Fruit fly (Drosophila melanogaster): ENCODE measurements around the gene CG17127.

CG17127 gene

dm6 chr2L:10735923-10736322 lies 34.7 kb upstream of the CG17127 start, which contains the start of gene Nup107:
Gene Nup107 (minus strand): TSS chr2L:10736071.
- TF ChIP-seq CG9948 (tag; optimal IDR thresholded peaks at IDR 0.05) (no peak), CG12605 (GFP tag; IDR thresholded peaks at IDR 0.05) (no peak), CG14655 (GFP tag; optimal IDR thresholded peaks at IDR 0.05) (no peak), CG15710 (tag; optimal IDR thresholded peaks at IDR 0.05) (no peak), CG4496 (GFP tag; IDR thresholded peaks at IDR 0.05) (0 out of 3 replicates have a peak, but pooled peaks have one; percentile 16), CG13204 (GFP tag; optimal IDR thresholded peaks at IDR 0.05) (no peak), Pif1B (GFP tag; optimal IDR thresholded peaks at IDR 0.05) (no peak), Snoo (tag; optimal IDR thresholded peaks at IDR 0.05) (no peak)

DNA sequence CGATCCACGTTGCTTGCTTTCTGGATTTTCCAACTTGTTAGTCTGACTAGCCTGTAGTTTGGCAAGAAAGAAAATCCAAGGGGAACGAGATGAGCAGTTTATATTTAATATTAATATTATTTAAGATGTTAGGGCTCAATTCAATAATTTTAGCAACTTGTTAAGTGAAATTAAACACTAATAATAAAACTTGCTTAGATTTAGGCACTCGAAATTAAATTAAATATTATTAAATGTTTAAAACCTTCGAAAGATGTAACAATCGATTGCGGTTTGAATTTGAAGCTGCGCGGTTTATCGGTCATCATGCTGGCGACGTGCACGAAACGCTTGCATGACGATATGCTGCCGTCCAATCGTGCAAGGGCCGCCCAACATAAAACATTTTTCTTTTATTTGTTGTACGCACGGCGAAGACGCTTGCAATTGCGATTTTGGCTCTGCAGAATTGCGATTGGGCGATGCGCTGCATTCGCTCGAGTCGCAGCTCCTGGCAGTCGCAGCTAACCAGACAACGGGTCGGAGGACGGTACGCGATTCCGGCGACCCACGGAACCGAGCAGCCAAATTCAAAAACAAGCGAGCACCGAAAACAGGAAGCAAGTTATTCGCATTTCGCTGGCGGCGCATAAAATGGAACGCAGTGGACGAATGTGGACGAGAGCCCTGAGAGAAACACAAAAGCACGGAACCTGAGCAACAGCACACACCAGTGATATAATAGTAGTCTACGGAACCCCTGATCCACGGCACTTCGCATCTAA lies 33.5 kb upstream of the CG17127 start, which contains the start of the genes Vha16-5 and CG12299:
Gene Vha16-5 (minus strand): TSS at position 51 of the 764 bp plus-strand sequence.
Gene CG12299 (plus strand): TSS at position 353 of the 764 bp plus-strand sequence.
- TF ChIP-seq Pif1A (GFP tag; optimal IDR thresholded peaks at IDR 0.05) = no peak
- peak; percentile 75 for TF ChIP-seq CG4496 (GFP tag; IDR thresholded peaks at IDR 0.05)
- TF ChIP-seq CG12605 (GFP tag; IDR thresholded peaks at IDR 0.05) = no peak
- TF ChIP-seq EcR (GFP tag; optimal IDR thresholded peaks at IDR 0.05) = no peak
- no peak for TF ChIP-seq gl (tag; optimal IDR thresholded peaks at IDR 0.05)
- TF ChIP-seq Pif1B (GFP tag; optimal IDR thresholded peaks at IDR 0.05) = no peak
- TF ChIP-seq D1 (tag; optimal IDR thresholded peaks at IDR 0.05) = no peak
- no peak for TF ChIP-seq CG34367 (tag; optimal IDR thresholded peaks at IDR 0.05)
- peak; percentile 35 for TF ChIP-seq CG8159 (tag; optimal IDR thresholded peaks at IDR 0.05)
- TF ChIP-seq CG32121 (GFP tag; IDR thresholded peaks at IDR 0.05) = peak; percentile 80
- TF ChIP-seq CG15710 (tag; optimal IDR thresholded peaks at IDR 0.05) = peak; percentile 10
- no peak for TF ChIP-seq CG8301 (tag; optimal IDR thresholded peaks at IDR 0.05)
- no peak for TF ChIP-seq CG10348 (GFP tag; IDR thresholded peaks at IDR 0.05)
- no peak for TF ChIP-seq CG9948 (tag; optimal IDR thresholded peaks at IDR 0.05)
- TF ChIP-seq Ets98B (GFP tag; IDR thresholded peaks at IDR 0.05) = peak; percentile 82
- peak; percentile 21 for TF ChIP-seq CG17806 (tag; optimal IDR thresholded peaks at IDR 0.05)
- no peak for TF ChIP-seq CG13204 (GFP tag; optimal IDR thresholded peaks at IDR 0.05)
- TF ChIP-seq Snoo (tag; optimal IDR thresholded peaks at IDR 0.05) = no peak
- TF ChIP-seq fd96Ca (GFP tag; IDR thresholded peaks at IDR 0.05) = peak; percentile 91
- no peak for TF ChIP-seq CG14655 (GFP tag; optimal IDR thresholded peaks at IDR 0.05)
- no peak for TF ChIP-seq rn (GFP tag; IDR thresholded peaks at IDR 0.05)

- TF ChIP-seq CG10348 (GFP tag; IDR thresholded peaks at IDR 0.05) = no peak
- TF ChIP-seq EcR (GFP tag; optimal IDR thresholded peaks at IDR 0.05) = no peak
- TF ChIP-seq CG14655 (GFP tag; optimal IDR thresholded peaks at IDR 0.05) = no peak
- TF ChIP-seq rn (GFP tag; IDR thresholded peaks at IDR 0.05) = no peak
- no peak for TF ChIP-seq gl (tag; optimal IDR thresholded peaks at IDR 0.05)
- no peak for TF ChIP-seq CG15710 (tag; optimal IDR thresholded peaks at IDR 0.05)
- no peak for TF ChIP-seq CG9948 (tag; optimal IDR thresholded peaks at IDR 0.05)
- no peak for TF ChIP-seq CG17806 (tag; optimal IDR thresholded peaks at IDR 0.05)
- TF ChIP-seq D1 (tag; optimal IDR thresholded peaks at IDR 0.05) = no peak
- no peak for TF ChIP-seq CG8159 (tag; optimal IDR thresholded peaks at IDR 0.05)
- TF ChIP-seq Ets98B (GFP tag; IDR thresholded peaks at IDR 0.05) = no peak
- no peak for TF ChIP-seq Pif1A (GFP tag; optimal IDR thresholded peaks at IDR 0.05)
Observed at dm6 chr2L:10743714-10744113, 27.0 kb upstream of the CG17127 start, which contains the start of gene CG6729. Gene CG6729 (minus strand): TSS chr2L:10743935.

DNA sequence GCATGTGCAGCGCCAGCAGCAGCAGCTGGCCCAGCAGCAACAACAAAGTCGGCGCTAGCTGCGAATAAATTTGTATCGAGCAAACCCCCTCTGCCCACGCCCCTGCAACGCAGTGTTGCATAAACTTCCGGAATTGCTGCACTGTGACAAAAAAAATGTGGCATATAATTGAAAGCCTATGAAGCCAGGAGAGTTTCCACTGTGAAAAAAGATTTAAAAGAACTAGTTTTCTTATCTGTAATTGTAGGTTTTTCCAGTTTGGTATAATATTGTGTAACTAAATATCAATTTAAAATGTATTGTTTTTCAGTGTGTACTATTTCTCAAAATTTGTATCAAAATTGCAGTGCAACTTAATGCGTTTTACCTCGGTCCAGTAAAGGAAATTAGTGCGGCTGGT lies 22.4 kb upstream of the CG17127 start:
- TF ChIP-seq CG4496 (GFP tag; IDR thresholded peaks at IDR 0.05) = no peak; the same call in 2 of the 3 replicates
- no peak for TF ChIP-seq gl (tag; optimal IDR thresholded peaks at IDR 0.05)
- peak; percentile 74 for TF ChIP-seq CG32121 (GFP tag; IDR thresholded peaks at IDR 0.05)
- no peak for TF ChIP-seq CG9948 (tag; optimal IDR thresholded peaks at IDR 0.05)
- TF ChIP-seq CG8301 (tag; optimal IDR thresholded peaks at IDR 0.05) = peak; percentile 50
- TF ChIP-seq rn (GFP tag; IDR thresholded peaks at IDR 0.05) = no peak
- TF ChIP-seq CG12605 (GFP tag; IDR thresholded peaks at IDR 0.05) = no peak
- no peak for TF ChIP-seq EcR (GFP tag; optimal IDR thresholded peaks at IDR 0.05)
- TF ChIP-seq CG17806 (tag; optimal IDR thresholded peaks at IDR 0.05) = peak; percentile 4
- no peak for TF ChIP-seq CG14655 (GFP tag; optimal IDR thresholded peaks at IDR 0.05)
- no peak for TF ChIP-seq Pif1B (GFP tag; optimal IDR thresholded peaks at IDR 0.05)
- TF ChIP-seq Ets98B (GFP tag; IDR thresholded peaks at IDR 0.05) = peak; percentile 56

dm6 chr2L:10749607-10750467 lies 20.8 kb upstream of the CG17127 start:
- TF ChIP-seq Snoo (tag; optimal IDR thresholded peaks at IDR 0.05) = no peak
- no peak for TF ChIP-seq CG12605 (GFP tag; IDR thresholded peaks at IDR 0.05)
- no peak for TF ChIP-seq EcR (GFP tag; optimal IDR thresholded peaks at IDR 0.05)
- no peak for TF ChIP-seq CG8159 (tag; optimal IDR thresholded peaks at IDR 0.05)
- no peak for TF ChIP-seq CG9948 (tag; optimal IDR thresholded peaks at IDR 0.05)
- TF ChIP-seq CG34367 (tag; optimal IDR thresholded peaks at IDR 0.05) = no peak
- TF ChIP-seq CG8301 (tag; optimal IDR thresholded peaks at IDR 0.05) = no peak

Data from whole organism, pupa.